Worm (Caenorhabditis elegans) whole organism, L4 larva: ENCODE results near the gene sra-12.

ENCODE experiments used
- D1046.2 ChIP-seq: fragments of 200-800 bp; sonication (Bioruptor generic); IDR thresholded peaks from 2 replicates; pipeline ENCODE4 v1.3.6; 2022; ENCODE audit warnings: missing genetic modification characterization, missing compliant biosample characterization
- F44E2.7 ChIP-seq: fragments of 200-800 bp; sonication (Bioruptor generic); IDR thresholded peaks from 2 replicates; pipeline ENCODE4 v2.1.2; 2022; ENCODE audit warnings: missing genetic modification characterization, missing compliant biosample characterization
- T26A8.4 ChIP-seq: fragments of 200-800 bp; sonication (Bioruptor generic); IDR thresholded peaks from 2 replicates; pipeline ENCODE4 v1.3.6; 2022; ENCODE audit warnings: missing genetic modification characterization, missing compliant biosample characterization
- Y48G9A.11 ChIP-seq: fragments of 200-800 bp; sonication (Bioruptor generic); IDR thresholded peaks from 2 replicates; pipeline ENCODE4 v1.3.6; 2022; ENCODE audit warnings: missing genetic modification reagents, missing genetic modification characterization, missing compliant biosample characterization
- Y5F2A.4 ChIP-seq: fragments of 200-800 bp; sonication (Bioruptor generic); optimal IDR thresholded peaks from 2 replicates; lab custom pipeline; 2018; ENCODE audit warnings: mild to moderate bottlenecking, missing genetic modification characterization, missing compliant biosample characterization
- Y75B8A.6 ChIP-seq: fragments of 200-800 bp; sonication (Bioruptor generic); IDR thresholded peaks from 2 replicates; pipeline ENCODE4 v1.3.6; 2022; ENCODE audit warnings: missing genetic modification reagents, missing genetic modification characterization, missing compliant biosample characterization
- ZK546.5 ChIP-seq, 2 experiments: sonication (generic microtip); optimal IDR thresholded peaks; 2 replicates each; lab custom pipeline; 2017; ENCODE audit warnings: missing biosample characterization in 2 of 2, missing genetic modification characterization in 2 of 2
- aha-1 ChIP-seq: fragments of 150-350 bp; peaks from one replicate; lab custom pipeline; 2014; ENCODE audit warnings: missing biosample characterization, missing genetic modification characterization
- ama-1 ChIP-seq: fragments of 150-350 bp; optimal IDR thresholded peaks from 2 replicates; lab custom pipeline; 2014; ENCODE audit warnings: inconsistent platforms, mixed read lengths
- ceh-44 ChIP-seq: fragments of 200-800 bp; sonication (Bioruptor generic); IDR thresholded peaks from 2 replicates; pipeline ENCODE4 v1.3.6; 2022; ENCODE audit warnings: missing genetic modification reagents, missing genetic modification characterization, missing compliant biosample characterization
- daf-19 ChIP-seq: fragments of 200-800 bp; sonication (Bioruptor generic); conservative IDR thresholded peaks from 2 replicates; pipeline ENCODE4 v1.3.6; 2022; ENCODE audit warnings: missing genetic modification characterization, missing compliant biosample characterization
- daf-8 ChIP-seq: fragments of 200-800 bp; sonication (Bioruptor generic); IDR thresholded peaks from 2 replicates; pipeline ENCODE4 v1.3.6; 2022; ENCODE audit warnings: missing genetic modification characterization, missing compliant biosample characterization
- duxl-1 ChIP-seq: sonication (generic microtip); optimal IDR thresholded peaks from 2 replicates; lab custom pipeline; 2016; ENCODE audit warnings: mild to moderate bottlenecking, missing genetic modification characterization, moderate library complexity, missing compliant biosample characterization; ENCODE audit not compliant: poor library complexity
- egl-43 ChIP-seq: fragments of 200-800 bp; sonication (Bioruptor generic); IDR thresholded peaks from 2 replicates; pipeline ENCODE4 v1.3.6; 2022; ENCODE audit warnings: missing genetic modification reagents, missing genetic modification characterization, missing compliant biosample characterization
- gei-8 ChIP-seq: fragments of 200-800 bp; sonication (Bioruptor generic); optimal IDR thresholded peaks from 2 replicates; lab custom pipeline; 2018; ENCODE audit warnings: mild to moderate bottlenecking, missing genetic modification characterization, missing compliant biosample characterization
- hlh-30 ChIP-seq: sonication (generic microtip); optimal IDR thresholded peaks from 2 replicates; lab custom pipeline; 2017; ENCODE audit warnings: antibody characterized with exemption, mild to moderate bottlenecking, missing genetic modification characterization, missing compliant biosample characterization; ENCODE audit not compliant: insufficient read depth
- lin-15B ChIP-seq: fragments of 150-350 bp; sonication (generic microtip); optimal IDR thresholded peaks from 3 replicates; lab custom pipeline; 2014; ENCODE audit warnings: missing biosample characterization, missing genetic modification characterization
- lir-3 ChIP-seq: sonication (generic microtip); optimal IDR thresholded peaks from 2 replicates; lab custom pipeline; 2016; ENCODE audit warnings: mild to moderate bottlenecking, missing genetic modification characterization, missing compliant biosample characterization
- lsy-2 ChIP-seq, 2 experiments: fragments of 150-350 bp in 1 of 2; sonication (generic microtip) in 1 of 2; optimal IDR thresholded peaks; 2 replicates each; lab custom pipeline; 2014 to 2017; ENCODE audit warnings: missing biosample characterization in 2 of 2, missing genetic modification characterization in 2 of 2
- nhr-102 ChIP-seq: sonication (generic microtip); optimal IDR thresholded peaks from 2 replicates; lab custom pipeline; 2016; ENCODE audit warnings: mild to moderate bottlenecking, missing genetic modification characterization, moderate library complexity, missing compliant biosample characterization
- nhr-111 ChIP-seq: fragments of 200-800 bp; sonication (Bioruptor generic); optimal IDR thresholded peaks from 2 replicates; lab custom pipeline; 2018; ENCODE audit warnings: mild to moderate bottlenecking, missing genetic modification characterization, missing compliant biosample characterization
- nhr-28 ChIP-seq: fragments of 150-350 bp; optimal IDR thresholded peaks from 2 replicates; lab custom pipeline; 2014; ENCODE audit warnings: missing biosample characterization, missing genetic modification characterization
- nhr-41 ChIP-seq: fragments of 200-800 bp; sonication (Bioruptor generic); IDR thresholded peaks from 2 replicates; pipeline ENCODE4 v1.3.6; 2022; ENCODE audit warnings: missing genetic modification reagents, missing genetic modification characterization, missing compliant biosample characterization
- nhr-42 ChIP-seq: fragments of 200-800 bp; sonication (Bioruptor generic); IDR thresholded peaks from 2 replicates; pipeline ENCODE4 v1.3.6; 2022; ENCODE audit warnings: missing genetic modification characterization, missing compliant biosample characterization
- nhr-6 ChIP-seq: fragments of 150-350 bp; optimal IDR thresholded peaks from 2 replicates; lab custom pipeline; 2014; ENCODE audit warnings: missing biosample characterization, missing genetic modification characterization
- nhr-76 ChIP-seq: fragments of 150-350 bp; optimal IDR thresholded peaks from 2 replicates; lab custom pipeline; 2014; ENCODE audit warnings: missing biosample characterization, missing genetic modification characterization
- php-3 ChIP-seq: fragments of 200-800 bp; sonication (Bioruptor generic); IDR thresholded peaks from 2 replicates; pipeline ENCODE4 v1.3.6; 2022; ENCODE audit warnings: missing genetic modification reagents, missing genetic modification characterization, missing compliant biosample characterization
- pqm-1 ChIP-seq: sonication (generic microtip); optimal IDR thresholded peaks from 2 replicates; lab custom pipeline; 2017; ENCODE audit warnings: missing biosample characterization, missing genetic modification characterization
- tag-97 ChIP-seq: fragments of 200-800 bp; sonication (Bioruptor generic); IDR thresholded peaks from 2 replicates; pipeline ENCODE4 v1.3.6; 2022; ENCODE audit warnings: missing genetic modification characterization, missing compliant biosample characterization
- unc-130 ChIP-seq: sonication (generic microtip); optimal IDR thresholded peaks from 2 replicates; lab custom pipeline; 2016; ENCODE audit warnings: missing genetic modification reagents, missing genetic modification characterization, missing compliant biosample characterization
- unc-39 ChIP-seq: sonication (generic microtip); optimal IDR thresholded peaks from 2 replicates; lab custom pipeline; 2017; ENCODE audit warnings: missing biosample characterization, missing genetic modification characterization
- unc-62 ChIP-seq, 3 experiments: fragments of 150-350 bp in 1 of 3; sonication (generic microtip); optimal IDR thresholded peaks in 2 of 3; peaks in 1 of 3; 1 replicate in 1 of 3; 2 replicates in 2 of 3; lab custom pipeline; 2014 to 2017; ENCODE audit warnings: missing biosample characterization in 3 of 3, missing genetic modification characterization in 3 of 3, missing genetic modification reagents in 3 of 3, missing genotype in 1 of 3
- vab-7 ChIP-seq: fragments of 200-800 bp; sonication (Bioruptor generic); IDR thresholded peaks from 2 replicates; pipeline ENCODE4 v1.3.6; 2022; ENCODE audit warnings: missing genetic modification reagents, missing genetic modification characterization, missing compliant biosample characterization

Gene sra-12

ce11 chrII:10887097-10887496 is 17.2 kb downstream of the sra-12 start (continued):
- TF ChIP-seq nhr-111 (GFP tag; lab: Kevin White, UChicago), result no peak
- no peak for TF ChIP-seq unc-130
- no peak for TF ChIP-seq ZK546.5 (tag; optimal IDR thresholded peaks at IDR 0.05; lab: Kevin White, UChicago)
- no peak for TF ChIP-seq gei-8 (GFP tag; lab: Kevin White, UChicago)
- TF ChIP-seq ama-1 (lab: Kevin White, UChicago), result no peak
- no peak for TF ChIP-seq duxl-1 (tag; lab: Kevin White, UChicago)
- TF ChIP-seq F44E2.7 (GFP tag; lab: Robert Waterston, UW), result no peak
- no peak for TF ChIP-seq nhr-42 (GFP tag; lab: Robert Waterston, UW)
- no peak for TF ChIP-seq Y48G9A.11
- no peak for TF ChIP-seq daf-8 (GFP tag; lab: Robert Waterston, UW)
- no peak for TF ChIP-seq Y5F2A.4 (GFP tag; lab: Kevin White, UChicago)
- no peak for TF ChIP-seq nhr-76 (tag; lab: Kevin White, UChicago)
- peak; percentile 56 for TF ChIP-seq hlh-30 (tag; lab: Kevin White, UChicago)
- no peak for TF ChIP-seq D1046.2 (GFP tag; lab: Robert Waterston, UW)
- no peak for TF ChIP-seq php-3 (GFP tag; lab: Robert Waterston, UW)
- no peak for TF ChIP-seq lir-3 (tag; lab: Kevin White, UChicago)
- TF ChIP-seq tag-97, result no peak
- peak; percentile 93 for TF ChIP-seq nhr-28 (tag; lab: Kevin White, UChicago)
- TF ChIP-seq nhr-6 (tag; lab: Kevin White, UChicago), result no peak

- TF ChIP-seq T26A8.4 (GFP tag; lab: Robert Waterston, UW), result no peak
- no peak for TF ChIP-seq ZK546.5 (tag; optimal IDR thresholded peaks at IDR 0.05; lab: Kevin White, UChicago)
- peak; percentile 3 for TF ChIP-seq nhr-28 (tag; lab: Kevin White, UChicago)
- peak; percentile 14 for TF ChIP-seq hlh-30 (tag; lab: Kevin White, UChicago)
- peak; percentile 52 for TF ChIP-seq aha-1
Measured at ce11 chrII:10885868-10886514, 18.3 kb downstream of the sra-12 start, which contains the start of gene F44F4.3. Gene F44F4.3, minus strand, starts transcription at chrII:10885918.

- TF ChIP-seq nhr-76 (tag; lab: Kevin White, UChicago) (no peak), lin-15B (no peak), aha-1 (peak; percentile 91), daf-19 (GFP tag; lab: Robert Waterston, UW) (no peak), nhr-41 (GFP tag; lab: Robert Waterston, UW) (no peak), nhr-28 (tag; lab: Kevin White, UChicago) (no peak), lsy-2 (tag; optimal IDR thresholded peaks at IDR 0.05; lab: Kevin White, UChicago) (no peak), ceh-44 (GFP tag; lab: Robert Waterston, UW) (no peak)
Measured at ce11 chrII:10885250-10885649, 19.0 kb downstream of the sra-12 start.

- no peak for TF ChIP-seq Y75B8A.6
- TF ChIP-seq unc-39 (tag; lab: Kevin White, UChicago), result no peak
- TF ChIP-seq egl-43 (GFP tag; lab: Robert Waterston, UW), result no peak
- no peak for TF ChIP-seq nhr-102
- TF ChIP-seq unc-130, result peak; percentile 33
Measured at ce11 chrII:10884396-10884795, 19.9 kb downstream of the sra-12 start, which contains the start of gene egg-3. Gene egg-3, minus strand, starts transcription at chrII:10884441.

- TF ChIP-seq unc-62 (GFP tag; optimal IDR thresholded peaks at IDR 0.05 in 1 of 2; lab: Kevin White, UChicago), result peak in 1 of 2 experiments; percentile 41
- no peak for TF ChIP-seq unc-62 (tag; optimal IDR thresholded peaks at IDR 0.05; lab: Kevin White, UChicago)
- peak; percentile 13 for TF ChIP-seq pqm-1 (tag; lab: Kevin White, UChicago)
- no peak for TF ChIP-seq vab-7
Measured at ce11 chrII:10880625-10881024, 23.7 kb downstream of the sra-12 start, which contains the start of gene lurp-1. Gene lurp-1, plus strand, starts transcription at chrII:10880925.
